Worm (Caenorhabditis elegans) whole organism, late embryonic: ENCODE results near the gene F13B12.4.

ENCODE experiments used
- F13H6.1 ChIP-seq: sonication (generic microtip); optimal IDR thresholded peaks from 2 replicates; lab custom pipeline; 2016; ENCODE audit warnings: missing genetic modification characterization, missing compliant biosample characterization
- K02D7.2 ChIP-seq: sonication (generic microtip); optimal IDR thresholded peaks from 2 replicates; lab custom pipeline; 2017; ENCODE audit warnings: mild to moderate bottlenecking, missing genetic modification characterization, missing compliant biosample characterization
- ahr-1 ChIP-seq: sonication (generic microtip); optimal IDR thresholded peaks from 2 replicates; lab custom pipeline; 2016; ENCODE audit warnings: missing genetic modification characterization, missing compliant biosample characterization
- ama-1 ChIP-seq: fragments of 150-350 bp; optimal IDR thresholded peaks from 2 replicates; lab custom pipeline; 2014
- ceh-14 ChIP-seq: sonication (generic microtip); optimal IDR thresholded peaks from 2 replicates; lab custom pipeline; 2016; ENCODE audit warnings: missing genotype, missing genetic modification characterization, missing compliant biosample characterization
- ceh-19 ChIP-seq: fragments of 200-800 bp; sonication (Bioruptor generic); optimal IDR thresholded peaks from 2 replicates; lab custom pipeline; 2018; ENCODE audit warnings: mild to moderate bottlenecking, missing genetic modification characterization, missing compliant biosample characterization
- ceh-2 ChIP-seq: sonication (generic microtip); optimal IDR thresholded peaks from 2 replicates; lab custom pipeline; 2016; ENCODE audit warnings: missing genotype, missing genetic modification characterization, missing compliant biosample characterization
- ceh-24 ChIP-seq: sonication (generic microtip); optimal IDR thresholded peaks from 2 replicates; lab custom pipeline; 2016; ENCODE audit warnings: mild to moderate bottlenecking, missing genetic modification characterization, missing compliant biosample characterization
- ceh-30 ChIP-seq: fragments of 150-350 bp; optimal IDR thresholded peaks from 2 replicates; lab custom pipeline; 2014; ENCODE audit warnings: missing biosample characterization, missing genetic modification characterization
- ceh-48 ChIP-seq: sonication (generic microtip); optimal IDR thresholded peaks from 2 replicates; lab custom pipeline; 2016; ENCODE audit warnings: missing genetic modification characterization, inconsistent platforms, missing compliant biosample characterization
- ceh-6 ChIP-seq: fragments of 200-800 bp; sonication (Bioruptor generic); optimal IDR thresholded peaks from 2 replicates; lab custom pipeline; 2018; ENCODE audit warnings: mild to moderate bottlenecking, missing genetic modification characterization, missing compliant biosample characterization
- ceh-9 ChIP-seq: sonication (generic microtip); optimal IDR thresholded peaks from 2 replicates; lab custom pipeline; 2016; ENCODE audit warnings: mild to moderate bottlenecking, missing genetic modification characterization, inconsistent platforms, missing compliant biosample characterization
- che-1 ChIP-seq: sonication (generic microtip); optimal IDR thresholded peaks from 2 replicates; lab custom pipeline; 2016; ENCODE audit warnings: mild to moderate bottlenecking, missing genetic modification characterization, missing compliant biosample characterization
- dve-1 ChIP-seq: sonication (generic microtip); optimal IDR thresholded peaks from 2 replicates; lab custom pipeline; 2017; ENCODE audit warnings: antibody characterized with exemption, mild to moderate bottlenecking, missing genetic modification characterization, missing compliant biosample characterization
- elt-2 ChIP-seq: sonication (generic microtip); optimal IDR thresholded peaks from 2 replicates; lab custom pipeline; 2016; ENCODE audit warnings: missing genetic modification reagents, missing genetic modification characterization, missing compliant biosample characterization
- elt-4 ChIP-seq: sonication (generic microtip); optimal IDR thresholded peaks from 2 replicates; lab custom pipeline; 2016; ENCODE audit warnings: missing genetic modification characterization, missing compliant biosample characterization
- ets-4 ChIP-seq: sonication (generic microtip); optimal IDR thresholded peaks from 2 replicates; lab custom pipeline; 2016; ENCODE audit warnings: missing genetic modification characterization, missing compliant biosample characterization
- fax-1 ChIP-seq: sonication (generic microtip); optimal IDR thresholded peaks from 2 replicates; lab custom pipeline; 2016; ENCODE audit warnings: missing genotype, missing genetic modification characterization, missing compliant biosample characterization
- fkh-10 ChIP-seq: fragments of 150-350 bp; optimal IDR thresholded peaks from 2 replicates; lab custom pipeline; 2014; ENCODE audit warnings: missing biosample characterization, missing genetic modification reagents, missing genetic modification characterization
- hlh-30 ChIP-seq: sonication (generic microtip); optimal IDR thresholded peaks from 2 replicates; lab custom pipeline; 2017; ENCODE audit warnings: antibody characterized with exemption, missing genetic modification characterization, missing compliant biosample characterization; ENCODE audit not compliant: insufficient read depth
- lin-11 ChIP-seq: fragments of 200-800 bp; sonication (Bioruptor generic); optimal IDR thresholded peaks from 2 replicates; lab custom pipeline; 2018; ENCODE audit warnings: mild to moderate bottlenecking, missing genetic modification characterization, missing compliant biosample characterization
- nfya-1 ChIP-seq: sonication (generic microtip); optimal IDR thresholded peaks from 2 replicates; lab custom pipeline; 2017; ENCODE audit warnings: missing genetic modification characterization, mild to moderate bottlenecking, missing compliant biosample characterization, antibody characterized with exemption, moderate library complexity
- nhr-232 ChIP-seq: sonication (generic microtip); optimal IDR thresholded peaks from 2 replicates; lab custom pipeline; 2016; ENCODE audit warnings: missing genetic modification characterization, missing compliant biosample characterization
- odd-2 ChIP-seq: sonication (generic microtip); optimal IDR thresholded peaks from 2 replicates; lab custom pipeline; 2017; ENCODE audit warnings: antibody characterized with exemption, mild to moderate bottlenecking, missing genetic modification characterization, missing compliant biosample characterization
- pag-3 ChIP-seq: sonication (generic microtip); optimal IDR thresholded peaks from 2 replicates; lab custom pipeline; 2016; ENCODE audit warnings: missing compliant biosample characterization, missing genetic modification characterization, borderline replicate concordance
- pax-1 ChIP-seq: fragments of 150-350 bp; optimal IDR thresholded peaks from 2 replicates; lab custom pipeline; 2014; ENCODE audit warnings: missing biosample characterization, missing genetic modification characterization
- pha-4 ChIP-seq: fragments of 150-350 bp; optimal IDR thresholded peaks from 2 replicates; lab custom pipeline; 2018; ENCODE audit warnings: missing biosample characterization, missing genetic modification reagents, missing genetic modification characterization
- pros-1 ChIP-seq: fragments of 150-350 bp; optimal IDR thresholded peaks from 2 replicates; lab custom pipeline; 2014; ENCODE audit warnings: missing biosample characterization, missing genetic modification reagents, missing genetic modification characterization
- ref-2 ChIP-seq: sonication (generic microtip); optimal IDR thresholded peaks from 2 replicates; lab custom pipeline; 2016; ENCODE audit warnings: missing genetic modification characterization, missing compliant biosample characterization
- sdc-2 ChIP-seq: sonication (generic microtip); optimal IDR thresholded peaks from 2 replicates; lab custom pipeline; 2016; ENCODE audit warnings: missing genotype, missing genetic modification characterization, missing compliant biosample characterization
- sox-2 ChIP-seq: fragments of 200-800 bp; sonication (Bioruptor generic); IDR thresholded peaks from 2 replicates; pipeline ENCODE4 v1.3.6; 2022; ENCODE audit warnings: missing genetic modification reagents, missing genetic modification characterization, missing compliant biosample characterization
- tbx-2 ChIP-seq: sonication (generic microtip); optimal IDR thresholded peaks from 2 replicates; lab custom pipeline; 2016; ENCODE audit warnings: missing genetic modification characterization, missing compliant biosample characterization
- tbx-7 ChIP-seq: sonication (generic microtip); optimal IDR thresholded peaks from 2 replicates; lab custom pipeline; 2016; ENCODE audit warnings: missing genotype, missing genetic modification characterization, missing compliant biosample characterization
- unc-3 ChIP-seq, 2 experiments: fragments of 200-800 bp in 1 of 2; sonication (Bioruptor generic) in 1 of 2; sonication (generic microtip) in 1 of 2; conservative IDR thresholded peaks in 1 of 2; optimal IDR thresholded peaks in 1 of 2; 2 replicates each; pipeline versions ENCODE4 v1.3.6 to Lab custom; 2016 to 2022; ENCODE audit warnings: missing compliant biosample characterization in 2 of 2, missing genetic modification characterization in 2 of 2, missing genetic modification reagents in 1 of 2
- unc-42 ChIP-seq: sonication (generic microtip); optimal IDR thresholded peaks from 2 replicates; lab custom pipeline; 2016; ENCODE audit warnings: missing genotype, missing genetic modification characterization, missing compliant biosample characterization
- unc-86 ChIP-seq: sonication (generic microtip); optimal IDR thresholded peaks from 2 replicates; lab custom pipeline; 2016; ENCODE audit warnings: missing genetic modification characterization, missing compliant biosample characterization
- zip-5 ChIP-seq: sonication (generic microtip); optimal IDR thresholded peaks from 2 replicates; lab custom pipeline; 2016; ENCODE audit warnings: missing genetic modification characterization, missing compliant biosample characterization
- ztf-16 ChIP-seq: sonication (generic microtip); optimal IDR thresholded peaks from 2 replicates; lab custom pipeline; 2017; ENCODE audit warnings: missing genetic modification characterization, missing compliant biosample characterization

The F13B12.4 gene

DNA sequence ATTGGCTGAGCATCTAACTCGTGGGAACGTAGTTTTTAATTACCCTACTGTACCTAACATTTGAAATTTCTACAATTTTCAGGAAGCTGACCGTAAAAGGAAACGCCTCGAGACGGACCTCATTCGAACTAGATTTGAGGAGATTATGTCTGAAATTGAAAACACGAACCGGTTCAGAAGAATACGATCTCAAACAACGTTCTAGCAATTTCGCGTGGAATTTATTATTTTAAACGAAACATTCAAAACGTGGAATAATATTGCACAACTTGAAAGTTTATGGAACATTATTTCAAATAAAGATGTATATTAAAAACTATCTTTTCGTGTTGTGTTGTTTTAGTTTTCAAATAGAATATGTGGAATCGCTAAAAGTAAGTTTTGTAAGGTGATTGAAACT, 6.2 kb downstream of the F13B12.4 start, which contains the start of gene F13B12.7:
F13B12.7 (plus strand) TSS at position 301 of the 400 bp plus-strand sequence.
- no peak for TF ChIP-seq dve-1 (tag; lab: Kevin White, UChicago)
- TF ChIP-seq elt-2 = no peak
- TF ChIP-seq fkh-10 (GFP tag; lab: Kevin White, UChicago) = no peak
- TF ChIP-seq unc-3 (GFP tag; conservative IDR thresholded peaks at IDR 0.05; lab: Robert Waterston, UW) = no peak
- no peak for TF ChIP-seq unc-3 (tag; optimal IDR thresholded peaks at IDR 0.05; lab: Kevin White, UChicago)
- no peak for TF ChIP-seq tbx-7 (tag; lab: Kevin White, UChicago)
- no peak for TF ChIP-seq pros-1 (tag; lab: Kevin White, UChicago)
- no peak for TF ChIP-seq pax-1 (tag; lab: Kevin White, UChicago)
- TF ChIP-seq hlh-30 (tag; lab: Kevin White, UChicago) = no peak
- TF ChIP-seq pag-3 = no peak
- no peak for TF ChIP-seq nhr-232 (tag; lab: Kevin White, UChicago)
- no peak for TF ChIP-seq elt-4 (tag; lab: Kevin White, UChicago)
- TF ChIP-seq ahr-1 = no peak
- TF ChIP-seq ceh-2 = no peak
- no peak for TF ChIP-seq che-1 (tag; lab: Kevin White, UChicago)
- TF ChIP-seq tbx-2 (tag; lab: Kevin White, UChicago) = no peak
- TF ChIP-seq ets-4 (tag; lab: Kevin White, UChicago) = no peak
- TF ChIP-seq ceh-6 (GFP tag; lab: Kevin White, UChicago) = no peak
- TF ChIP-seq ceh-30 (tag; lab: Kevin White, UChicago) = no peak
- TF ChIP-seq, all 69 proteins: peak for 0

DNA sequence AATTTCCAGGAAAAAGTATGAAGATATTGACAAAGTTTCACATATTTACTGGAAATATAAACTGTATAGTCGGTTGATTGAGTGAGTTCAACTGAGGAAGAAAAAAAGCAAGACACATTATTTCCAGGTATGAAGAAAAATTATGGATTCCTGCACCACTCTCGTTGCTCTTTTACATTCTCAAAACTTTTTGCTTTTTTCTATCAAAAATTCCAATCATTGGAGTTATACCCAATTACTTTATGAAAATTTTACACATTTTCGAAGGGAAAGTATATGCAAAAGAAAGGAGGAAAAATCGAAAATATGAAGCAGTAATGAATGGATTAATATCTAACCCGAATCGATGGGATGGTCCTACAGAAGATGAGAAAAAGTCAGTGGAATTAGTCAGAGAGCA, 6.8 kb downstream of the F13B12.4 start:
- TF ChIP-seq odd-2 (no peak), ceh-30 (tag; lab: Kevin White, UChicago) (no peak), fax-1 (tag; lab: Kevin White, UChicago) (no peak), F13H6.1 (tag; lab: Kevin White, UChicago) (no peak), tbx-7 (tag; lab: Kevin White, UChicago) (no peak), unc-42 (tag; lab: Kevin White, UChicago) (no peak), nfya-1 (no peak), K02D7.2 (tag; lab: Kevin White, UChicago) (no peak), lin-11 (tag; lab: Kevin White, UChicago) (no peak), dve-1 (tag; lab: Kevin White, UChicago) (no peak), sdc-2 (tag; lab: Kevin White, UChicago) (no peak), sox-2 (GFP tag; lab: Robert Waterston, UW) (no peak), zip-5 (tag; lab: Kevin White, UChicago) (no peak), ceh-19 (GFP tag; lab: Kevin White, UChicago) (no peak), pros-1 (tag; lab: Kevin White, UChicago) (no peak), ceh-14 (tag; lab: Kevin White, UChicago) (no peak), ama-1 (lab: Kevin White, UChicago) (no peak), ztf-16 (tag; lab: Kevin White, UChicago) (no peak)

DNA sequence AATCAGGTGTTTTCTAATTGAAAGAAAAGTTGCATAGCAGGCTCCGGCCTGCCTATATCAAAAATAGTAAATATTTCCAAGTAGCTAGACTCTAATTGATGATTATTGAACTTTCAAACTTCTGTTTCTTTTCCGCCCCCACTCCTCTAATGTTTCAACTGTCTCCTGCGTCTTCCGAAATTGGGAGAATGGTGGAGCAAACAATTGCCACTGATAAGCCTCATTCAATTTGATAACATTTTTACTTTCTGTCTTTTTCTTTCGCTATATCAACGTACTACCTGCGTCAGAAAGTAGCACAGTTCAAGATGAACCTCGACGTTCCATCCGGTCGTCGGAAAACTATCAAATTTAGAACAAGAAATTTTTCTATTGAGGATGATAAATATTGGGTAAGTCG, 10.8 kb downstream of the F13B12.4 start, which contains the start of gene F13B12.3:
F13B12.3 (plus strand) TSS at position 223 of the 400 bp plus-strand sequence.
- TF ChIP-seq unc-3 (GFP tag; conservative IDR thresholded peaks at IDR 0.05; lab: Robert Waterston, UW) (no peak), unc-3 (tag; optimal IDR thresholded peaks at IDR 0.05; lab: Kevin White, UChicago) (no peak), elt-2 (peak; percentile 38), fkh-10 (GFP tag; lab: Kevin White, UChicago) (no peak), ceh-9 (tag; lab: Kevin White, UChicago) (no peak), dve-1 (tag; lab: Kevin White, UChicago) (no peak), ceh-48 (tag; lab: Kevin White, UChicago) (no peak), unc-86 (tag; lab: Kevin White, UChicago) (no peak), ref-2 (tag; lab: Kevin White, UChicago) (no peak)

DNA sequence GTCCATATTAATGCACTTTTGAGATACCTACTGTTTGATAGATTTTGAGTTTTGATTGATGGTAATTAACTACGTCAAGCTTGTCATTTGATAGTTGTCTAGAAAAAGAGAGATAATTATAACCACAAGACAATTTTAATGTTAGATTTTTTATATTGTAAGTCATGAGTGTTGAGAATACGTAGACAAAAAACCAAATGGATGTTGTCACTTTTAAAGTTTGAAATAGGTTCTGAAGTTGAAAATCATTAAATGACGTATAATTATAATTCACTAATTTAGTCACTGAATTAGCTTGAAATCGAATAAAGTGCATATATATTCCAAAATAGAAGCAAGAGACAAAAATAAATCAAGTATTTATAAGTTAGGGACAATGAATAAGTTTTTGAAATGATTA, 12.6 kb downstream of the F13B12.4 start:
- no peak for TF ChIP-seq ceh-24 (tag; lab: Kevin White, UChicago)
- TF ChIP-seq tbx-7 (tag; lab: Kevin White, UChicago) = no peak
- no peak for TF ChIP-seq elt-4 (tag; lab: Kevin White, UChicago)
- TF ChIP-seq pha-4 (tag; lab: Kevin White, UChicago) = no peak
